Fruit fly (Drosophila melanogaster) whole organism, embryonic: ENCODE results near the gene CG3635.

Experiments used
- Atf-2 ChIP-seq: fragments of 200-800 bp; sonication (Bioruptor generic); optimal IDR thresholded peaks from 2 replicates; lab custom pipeline; 2016; ENCODE audit warnings: missing biosample characterization, missing genetic modification characterization
- CG11696 ChIP-seq: fragments of 200-800 bp; sonication (Bioruptor generic); IDR thresholded peaks from 2 replicates; pipeline ENCODE4 v1.3.6; 2022; ENCODE audit warnings: missing biosample characterization, missing genetic modification characterization
- CG1603 ChIP-seq: fragments of 200-800 bp; sonication (Bioruptor generic); optimal IDR thresholded peaks from 2 replicates; lab custom pipeline; 2019; ENCODE audit warnings: missing biosample characterization, mild to moderate bottlenecking, missing genetic modification characterization, moderate library complexity
- CG17361 ChIP-seq: fragments of 200-800 bp; sonication (Bioruptor generic); IDR thresholded peaks from 3 replicates; pipeline ENCODE4 v1.3.6; 2022; ENCODE audit warnings: missing biosample characterization, missing genetic modification characterization
- CG17802 ChIP-seq: fragments of 200-800 bp; sonication (Bioruptor generic); optimal IDR thresholded peaks from 2 replicates; lab custom pipeline; 2018; ENCODE audit warnings: missing biosample characterization, mild to moderate bottlenecking, missing genetic modification characterization, moderate library complexity
- CG1792 ChIP-seq: fragments of 200-800 bp; sonication (Bioruptor generic); optimal IDR thresholded peaks from 2 replicates; lab custom pipeline; 2016; ENCODE audit warnings: missing biosample characterization, missing genetic modification characterization
- CG2116 ChIP-seq: fragments of 200-800 bp; sonication (Bioruptor generic); optimal IDR thresholded peaks from 3 replicates; lab custom pipeline; 2018; ENCODE audit warnings: missing biosample characterization, mild to moderate bottlenecking, missing genetic modification characterization
- CG30020 ChIP-seq: fragments of 200-800 bp; optimal IDR thresholded peaks from 2 replicates; lab custom pipeline; 2019; ENCODE audit warnings: missing biosample characterization, mild to moderate bottlenecking, missing genetic modification characterization, moderate library complexity
- CG3163 ChIP-seq: fragments of 200-800 bp; sonication (Bioruptor generic); optimal IDR thresholded peaks from 3 replicates; lab custom pipeline; 2016; ENCODE audit warnings: missing biosample characterization, missing genetic modification characterization
- CG34376 ChIP-seq: fragments of 200-800 bp; sonication (Bioruptor generic); optimal IDR thresholded peaks from 2 replicates; lab custom pipeline; 2018; ENCODE audit warnings: missing biosample characterization, mild to moderate bottlenecking, missing genetic modification characterization
- CG3847 ChIP-seq: fragments of 200-800 bp; sonication (Bioruptor generic); IDR thresholded peaks from 2 replicates; pipeline ENCODE4 v1.3.6; 2022; ENCODE audit warnings: missing biosample characterization, missing genetic modification characterization
- CG6791 ChIP-seq: fragments of 200-800 bp; sonication (Bioruptor generic); IDR thresholded peaks from 3 replicates; pipeline ENCODE4 v1.3.6; 2022; ENCODE audit warnings: missing biosample characterization, missing genetic modification characterization; ENCODE audit not compliant: partially characterized antibody
- CG8089 ChIP-seq: fragments of 200-800 bp; sonication (Bioruptor generic); optimal IDR thresholded peaks from 3 replicates; lab custom pipeline; 2016; ENCODE audit warnings: missing biosample characterization, missing genetic modification characterization
- CG8290 ChIP-seq, 3 experiments: fragments of 200-800 bp; sonication (Bioruptor generic); optimal IDR thresholded peaks; 2 replicates each; lab custom pipeline; 2016 to 2019; ENCODE audit warnings: missing biosample characterization in 3 of 3, missing genetic modification characterization in 3 of 3, mild to moderate bottlenecking in 2 of 3, moderate library complexity in 1 of 3
- CG9609 ChIP-seq: fragments of 200-800 bp; sonication (Bioruptor generic); optimal IDR thresholded peaks from 3 replicates; lab custom pipeline; 2016; ENCODE audit warnings: missing biosample characterization, missing genetic modification characterization
- Chrac-16 ChIP-seq: fragments of 200-800 bp; sonication (Bioruptor generic); optimal IDR thresholded peaks from 3 replicates; lab custom pipeline; 2016; ENCODE audit warnings: missing biosample characterization, missing genetic modification characterization
- CoRest ChIP-seq: fragments of 200-800 bp; sonication (Bioruptor generic); optimal IDR thresholded peaks from 3 replicates; lab custom pipeline; 2018; ENCODE audit warnings: missing biosample characterization, mild to moderate bottlenecking, missing genetic modification characterization, moderate library complexity
- Dfd ChIP-seq, 2 experiments: fragments of >200 bp; optimal IDR thresholded peaks; 2 replicates each; lab custom pipeline; 2017; ENCODE audit warnings: missing biosample characterization in 2 of 2, missing genetic modification characterization in 2 of 2
- ERR ChIP-seq: fragments of 200-800 bp; sonication (Bioruptor generic); optimal IDR thresholded peaks from 2 replicates; lab custom pipeline; 2016; ENCODE audit warnings: missing biosample characterization, missing genetic modification characterization
- Ets97D ChIP-seq: fragments of 200-800 bp; sonication (Bioruptor generic); optimal IDR thresholded peaks from 3 replicates; lab custom pipeline; 2016; ENCODE audit warnings: missing biosample characterization, missing genetic modification characterization
- HmgD ChIP-seq: fragments of 200-800 bp; sonication (Bioruptor generic); optimal IDR thresholded peaks from 3 replicates; lab custom pipeline; 2016; ENCODE audit warnings: missing biosample characterization, missing genetic modification characterization
- Hmr ChIP-seq: fragments of 200-800 bp; sonication (Bioruptor generic); optimal IDR thresholded peaks from 3 replicates; lab custom pipeline; 2017; ENCODE audit warnings: mild to moderate bottlenecking, missing biosample characterization, missing genetic modification reagents, missing genetic modification characterization
- Lpt ChIP-seq: fragments of >200 bp; optimal IDR thresholded peaks from 2 replicates; lab custom pipeline; 2018; ENCODE audit warnings: missing biosample characterization, missing genetic modification characterization
- Med ChIP-seq: fragments of 200-800 bp; sonication (Bioruptor generic); peaks from one replicate; lab custom pipeline; 2016; ENCODE audit warnings: missing biosample characterization, missing genetic modification characterization, mild to moderate bottlenecking, inconsistent platforms, moderate library complexity
- Myb ChIP-seq: fragments of 200-800 bp; sonication (Bioruptor generic); optimal IDR thresholded peaks from 2 replicates; lab custom pipeline; 2016; ENCODE audit warnings: missing biosample characterization, missing genetic modification characterization
- Pdp1 ChIP-seq, 2 experiments: fragments of 200-800 bp; sonication (Bioruptor generic); optimal IDR thresholded peaks; 3 replicates each; lab custom pipeline; 2016; ENCODE audit warnings: missing biosample characterization in 2 of 2, missing genetic modification characterization in 2 of 2, mild to moderate bottlenecking in 1 of 2, moderate library complexity in 1 of 2
- Xbp1 ChIP-seq: fragments of 200-800 bp; sonication (Bioruptor generic); optimal IDR thresholded peaks from 3 replicates; lab custom pipeline; 2016; ENCODE audit warnings: missing biosample characterization, mild to moderate bottlenecking, missing genetic modification characterization
- bigmax ChIP-seq: fragments of 200-800 bp; sonication (Bioruptor generic); optimal IDR thresholded peaks from 2 replicates; lab custom pipeline; 2018; ENCODE audit warnings: missing biosample characterization, mild to moderate bottlenecking, missing genetic modification characterization
- btn ChIP-seq: fragments of 200-800 bp; sonication (Bioruptor generic); optimal IDR thresholded peaks from 2 replicates; lab custom pipeline; 2016; ENCODE audit warnings: missing biosample characterization, missing genetic modification characterization
- crp ChIP-seq, 2 experiments: fragments of 200-800 bp; sonication (Bioruptor generic); optimal IDR thresholded peaks; 2 replicates in 1 of 2; 3 replicates in 1 of 2; lab custom pipeline; 2017; ENCODE audit warnings: missing biosample characterization in 2 of 2, missing genetic modification characterization in 2 of 2, mild to moderate bottlenecking in 1 of 2, moderate library complexity in 1 of 2
- ems ChIP-seq: fragments of 200-800 bp; sonication (Bioruptor generic); optimal IDR thresholded peaks from 3 replicates; lab custom pipeline; 2016; ENCODE audit warnings: missing biosample characterization, missing genetic modification characterization
- en ChIP-seq: fragments of 200-800 bp; sonication (Bioruptor generic); optimal IDR thresholded peaks from 2 replicates; lab custom pipeline; 2016; ENCODE audit warnings: missing biosample characterization, missing genetic modification characterization
- nmo ChIP-seq: fragments of 200-800 bp; sonication (Bioruptor generic); optimal IDR thresholded peaks from 2 replicates; lab custom pipeline; 2018; ENCODE audit warnings: missing biosample characterization, mild to moderate bottlenecking, missing genetic modification characterization, moderate library complexity
- pfk ChIP-seq: fragments of 200-800 bp; sonication (Bioruptor generic); optimal IDR thresholded peaks from 2 replicates; lab custom pipeline; 2018; ENCODE audit warnings: missing biosample characterization, mild to moderate bottlenecking, missing genetic modification characterization, moderate library complexity
- prd ChIP-seq, 3 experiments: fragments of >200 bp in 2 of 3; fragments of 200-800 bp in 1 of 3; sonication (Bioruptor generic) in 1 of 3; optimal IDR thresholded peaks in 2 of 3; IDR thresholded peaks in 1 of 3; 2 replicates in 2 of 3; 3 replicates in 1 of 3; pipeline versions ENCODE4 v1.3.6 to Lab custom; 2017 to 2022; ENCODE audit warnings: missing biosample characterization in 1 of 3, missing genetic modification characterization in 1 of 3
- row ChIP-seq: fragments of 200-800 bp; sonication (Bioruptor generic); IDR thresholded peaks from 3 replicates; pipeline ENCODE4 v1.3.6; 2022; ENCODE audit warnings: missing biosample characterization, missing genetic modification characterization
- sc ChIP-seq, 3 experiments: fragments of >200 bp in 2 of 3; fragments of 200-800 bp in 1 of 3; sonication (Bioruptor generic) in 1 of 3; optimal IDR thresholded peaks; 2 replicates in 2 of 3; 3 replicates in 1 of 3; lab custom pipeline; 2017; ENCODE audit warnings: mild to moderate bottlenecking in 1 of 3, missing biosample characterization in 1 of 3, missing genetic modification characterization in 1 of 3, missing genetic modification reagents in 1 of 3
- sima ChIP-seq: fragments of 200-800 bp; sonication (Bioruptor generic); optimal IDR thresholded peaks from 2 replicates; lab custom pipeline; 2016; ENCODE audit warnings: missing biosample characterization, missing genetic modification characterization
- ssp ChIP-seq: fragments of 200-800 bp; sonication (Bioruptor generic); IDR thresholded peaks from 2 replicates; pipeline ENCODE4 v1.3.6; 2022; ENCODE audit warnings: missing biosample characterization, missing genetic modification characterization
- stwl ChIP-seq: fragments of 200-800 bp; sonication (Bioruptor generic); optimal IDR thresholded peaks from 3 replicates; lab custom pipeline; 2018; ENCODE audit warnings: missing biosample characterization, mild to moderate bottlenecking, missing genetic modification characterization, moderate library complexity
- sug ChIP-seq: fragments of 200-800 bp; optimal IDR thresholded peaks from 2 replicates; lab custom pipeline; 2019; ENCODE audit warnings: missing biosample characterization, mild to moderate bottlenecking, missing genetic modification characterization, moderate library complexity

The CG3635 gene

dm6 chr2L:22169044-22169515 is 6.1 kb upstream of the CG3635 start, which contains the start of gene Clamp (continued):
- TF ChIP-seq prd (optimal IDR thresholded peaks at IDR 0.05; lab: Kevin White, UChicago) = no peak
- TF ChIP-seq prd (GFP tag; IDR thresholded peaks at IDR 0.05; lab: Robert Waterston, UW) = peak; percentile 19; the same call in 1 of the 3 replicates
- no peak for TF ChIP-seq ERR (GFP tag; lab: Kevin White, UChicago)
- TF ChIP-seq nmo (GFP tag; lab: Kevin White, UChicago) = peak; percentile 57
- TF ChIP-seq Ets97D (GFP tag; lab: Kevin White, UChicago) = peak; percentile 53
- TF ChIP-seq CG8089 = peak; percentile 37
- TF ChIP-seq Myb (GFP tag; lab: Kevin White, UChicago) = peak; percentile 24
- peak; percentile 16 for TF ChIP-seq Xbp1
- no peak for TF ChIP-seq CG3163 (GFP tag; lab: Kevin White, UChicago)
- TF ChIP-seq CG34376 = no peak
- TF ChIP-seq ssp (GFP tag; lab: Robert Waterston, UW) = peak; percentile 100
- TF ChIP-seq Pdp1 (GFP tag; optimal IDR thresholded peaks at IDR 0.05; lab: Kevin White, UChicago) = peak in 1 of 2 experiments; percentile 82
- TF ChIP-seq en (GFP tag; lab: Kevin White, UChicago) = no peak
- no peak for TF ChIP-seq Chrac-16 (GFP tag; lab: Kevin White, UChicago)
- peak; percentile 23 for TF ChIP-seq CoRest (tag; lab: Kevin White, UChicago)
- TF ChIP-seq Lpt = no peak
- TF ChIP-seq sima (GFP tag; lab: Kevin White, UChicago) = no peak
- TF ChIP-seq btn = no peak
- peak in 1 of 2 experiments; percentile 61 for TF ChIP-seq Dfd (GFP tag; optimal IDR thresholded peaks at IDR 0.05; lab: Kevin White, UChicago)
- no peak for TF ChIP-seq CG11696 (GFP tag; lab: Robert Waterston, UW)
- no peak for TF ChIP-seq sug (tag; lab: Kevin White, UChicago)
- TF ChIP-seq HmgD (GFP tag; lab: Kevin White, UChicago) = no peak
- TF ChIP-seq CG17361 (GFP tag; lab: Robert Waterston, UW) = peak; percentile 42; the same call in 2 of the 3 replicates
- TF ChIP-seq crp (GFP tag; optimal IDR thresholded peaks at IDR 0.05; lab: Kevin White, UChicago) = peak in 1 of 2 experiments; percentile 41
- TF ChIP-seq CG30020 = peak; percentile 99
- TF ChIP-seq Med (GFP tag; lab: Kevin White, UChicago) = peak; percentile 76
- no peak for TF ChIP-seq Atf-2 (GFP tag; lab: Kevin White, UChicago)
- no peak for TF ChIP-seq sc (optimal IDR thresholded peaks at IDR 0.05; lab: Kevin White, UChicago)
- no peak for TF ChIP-seq sc (GFP tag; optimal IDR thresholded peaks at IDR 0.05; lab: Kevin White, UChicago)
- TF ChIP-seq CG17802 (tag; lab: Kevin White, UChicago) = peak; percentile 96
- peak; percentile 71 for TF ChIP-seq Hmr (GFP tag; lab: Kevin White, UChicago)
- TF ChIP-seq bigmax (GFP tag; lab: Kevin White, UChicago) = no peak
- peak; percentile 82 for TF ChIP-seq row (GFP tag; lab: Robert Waterston, UW)
- 0 out of 3 replicates have a peak, but pooled peaks have one; percentile 7 for TF ChIP-seq CG6791 (GFP tag; lab: Robert Waterston, UW)
- peak; percentile 94 for TF ChIP-seq CG1603 (tag; lab: Kevin White, UChicago)
- TF ChIP-seq ems = no peak
- peak; percentile 18 for TF ChIP-seq CG2116 (GFP tag; lab: Kevin White, UChicago)
- TF ChIP-seq CG8290 (GFP tag; optimal IDR thresholded peaks at IDR 0.05; lab: Kevin White, UChicago) = peak; percentile 72
- peak; percentile 27 to 50 for TF ChIP-seq CG8290 (tag; optimal IDR thresholded peaks at IDR 0.05; lab: Kevin White, UChicago)
- TF ChIP-seq pfk (GFP tag; lab: Kevin White, UChicago) = peak; percentile 54
- no peak for TF ChIP-seq CG9609 (GFP tag; lab: Kevin White, UChicago)
- TF ChIP-seq CG3847 (GFP tag; lab: Robert Waterston, UW) = peak; percentile 31; the same call in 1 of the 2 replicates
- TF ChIP-seq stwl = peak; percentile 49
- TF ChIP-seq CG1792 = no peak
